Worm (Caenorhabditis elegans): ENCODE measurements around the gene C07D10.5.
"Not testable (repeated sequence)": the region's sequence is repeated elsewhere in the genome, so short reads cannot be mapped to it uniquely, and the experiment has no call there.

Gene C07D10.5

ce11 chrII:7363990-7364455 is 17.3 kb upstream of the C07D10.5 start, which contains the start of gene msra-1:
Gene msra-1 (minus strand): TSS chrII:7364040.
- TF ChIP-seq W03F9.2 (tag; optimal IDR thresholded peaks at IDR 0.05), result peak; percentile 40
- TF ChIP-seq dao-5 (tag; optimal IDR thresholded peaks at IDR 0.05), result no peak
- no peak for TF ChIP-seq him-1 (tag; optimal IDR thresholded peaks at IDR 0.05)

ce11 chrII:7368761-7369160 is 12.6 kb upstream of the C07D10.5 start, which contains the start of gene F43E2.6:
Gene F43E2.6 (minus strand): TSS chrII:7368861.
- TF ChIP-seq dao-5 (tag; optimal IDR thresholded peaks at IDR 0.05) (no peak), W03F9.2 (tag; optimal IDR thresholded peaks at IDR 0.05) (no peak), him-1 (tag; optimal IDR thresholded peaks at IDR 0.05) (no peak)

ce11 chrII:7370195-7370594 is 11.2 kb upstream of the C07D10.5 start, which contains the start of gene F43E2.11:
Gene F43E2.11 (minus strand): TSS chrII:7370295.
- TF ChIP-seq W03F9.2, dao-5, him-1 (tag; optimal IDR thresholded peaks at IDR 0.05): not testable (repeated sequence)

DNA sequence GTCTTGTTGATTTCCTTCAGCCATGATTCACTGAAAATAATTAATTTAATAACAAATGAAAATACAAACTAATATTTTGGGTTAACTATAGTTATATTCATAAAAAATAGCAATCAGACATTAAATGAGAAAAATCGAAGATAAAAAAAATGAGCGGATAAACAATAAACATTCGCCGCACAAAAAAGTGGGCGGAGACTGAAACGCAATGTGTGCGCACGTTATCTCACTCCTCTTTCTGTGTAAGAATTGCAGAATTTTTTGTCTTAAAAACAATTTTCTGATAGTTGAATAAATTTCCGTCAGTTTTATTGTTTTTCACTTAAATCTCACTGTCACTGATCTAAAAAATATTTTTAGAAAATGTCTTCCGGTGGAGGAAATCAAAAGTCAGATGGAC is 7.2 kb upstream of the C07D10.5 start, which contains the start of the genes mtch-1 and rpb-4:
mtch-1 (minus strand) TSS at position 24 of the 400 bp plus-strand sequence.
rpb-4 (plus strand) TSS at position 353 of the 400 bp plus-strand sequence.
- TF ChIP-seq dao-5 (tag; optimal IDR thresholded peaks at IDR 0.05), result no peak
- peak; percentile 75 for TF ChIP-seq W03F9.2 (tag; optimal IDR thresholded peaks at IDR 0.05)

ce11 chrII:7374980-7375379 is 6.4 kb upstream of the C07D10.5 start, which contains the start of gene F43E2.1:
Gene F43E2.1 (plus strand): TSS chrII:7375280.
- TF ChIP-seq him-1 (tag; optimal IDR thresholded peaks at IDR 0.05) (no peak), dao-5 (tag; optimal IDR thresholded peaks at IDR 0.05) (no peak)

DNA sequence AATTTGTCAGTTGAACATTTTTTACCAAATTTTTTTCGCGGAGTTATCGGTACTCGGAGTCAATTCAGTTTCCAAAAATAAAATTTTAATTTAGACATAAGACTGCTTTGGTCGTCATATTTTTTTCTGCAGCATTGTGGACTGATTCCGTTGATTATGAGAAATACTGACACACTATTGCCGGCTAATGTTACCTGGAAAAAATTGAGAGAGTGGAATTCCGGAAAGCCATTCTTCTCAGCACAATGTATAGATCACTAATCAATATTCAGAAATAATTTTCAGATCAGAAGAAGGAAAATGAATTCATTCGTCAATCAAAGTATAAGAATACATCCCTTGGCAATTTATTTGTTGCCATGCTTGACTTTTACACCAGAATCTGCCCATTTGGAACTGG is 2.3 kb upstream of the C07D10.5 start, which contains the start of gene C07D10.6:
C07D10.6 (plus strand) TSS at position 301 of the 400 bp plus-strand sequence.
- TF ChIP-seq him-1 (tag; optimal IDR thresholded peaks at IDR 0.05), result no peak
- no peak for TF ChIP-seq dao-5 (tag; optimal IDR thresholded peaks at IDR 0.05)
- TF ChIP-seq W03F9.2 (tag; optimal IDR thresholded peaks at IDR 0.05), result no peak

- no peak for TF ChIP-seq him-1 (tag; optimal IDR thresholded peaks at IDR 0.05)
- TF ChIP-seq W03F9.2 (tag; optimal IDR thresholded peaks at IDR 0.05), result no peak
- TF ChIP-seq dao-5 (tag; optimal IDR thresholded peaks at IDR 0.05), result no peak
Measured at ce11 chrII:7381947-7382346, 586 bp downstream of the C07D10.5 start.

ce11 chrII:7385442-7385841 is 4.1 kb downstream of the C07D10.5 start, which contains the start of gene sre-3:
Gene sre-3 (plus strand): TSS chrII:7385742.
- TF ChIP-seq him-1 (tag; optimal IDR thresholded peaks at IDR 0.05) (no peak), dao-5 (tag; optimal IDR thresholded peaks at IDR 0.05) (no peak), W03F9.2 (tag; optimal IDR thresholded peaks at IDR 0.05) (no peak)

DNA sequence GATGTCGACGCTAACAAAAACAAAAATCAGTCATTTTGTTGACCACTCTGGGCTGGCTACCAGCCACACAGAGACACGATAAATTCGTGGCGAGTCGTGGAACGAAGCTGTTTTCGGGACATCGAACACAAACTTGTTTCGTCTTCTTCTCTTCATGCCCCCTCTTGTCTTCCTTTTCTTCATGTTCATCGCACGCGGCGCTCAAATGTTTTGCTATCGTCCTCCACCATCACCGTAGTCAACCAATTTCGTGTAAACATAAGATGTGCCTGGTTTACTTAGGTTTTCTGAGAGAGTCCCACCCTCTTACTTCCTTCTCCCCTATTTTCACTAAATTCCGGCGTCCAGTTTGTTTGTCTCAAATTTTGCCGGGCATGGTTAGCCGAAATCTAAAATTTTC is 9.0 kb downstream of the C07D10.5 start:
- TF ChIP-seq him-1 (tag; optimal IDR thresholded peaks at IDR 0.05), result no peak
- no peak for TF ChIP-seq dao-5 (tag; optimal IDR thresholded peaks at IDR 0.05)
- TF ChIP-seq W03F9.2 (tag; optimal IDR thresholded peaks at IDR 0.05), result no peak

ce11 chrII:7392052-7392694 is 10.8 kb downstream of the C07D10.5 start:
- TF ChIP-seq him-1 (tag; optimal IDR thresholded peaks at IDR 0.05), result no peak
- TF ChIP-seq W03F9.2 (tag; optimal IDR thresholded peaks at IDR 0.05), result no peak
- TF ChIP-seq dao-5 (tag; optimal IDR thresholded peaks at IDR 0.05), result no peak

ce11 chrII:7393393-7393792 is 12.0 kb downstream of the C07D10.5 start:
- no peak for TF ChIP-seq dao-5 (tag; optimal IDR thresholded peaks at IDR 0.05)
- no peak for TF ChIP-seq him-1 (tag; optimal IDR thresholded peaks at IDR 0.05)
- no peak for TF ChIP-seq W03F9.2 (tag; optimal IDR thresholded peaks at IDR 0.05)

DNA sequence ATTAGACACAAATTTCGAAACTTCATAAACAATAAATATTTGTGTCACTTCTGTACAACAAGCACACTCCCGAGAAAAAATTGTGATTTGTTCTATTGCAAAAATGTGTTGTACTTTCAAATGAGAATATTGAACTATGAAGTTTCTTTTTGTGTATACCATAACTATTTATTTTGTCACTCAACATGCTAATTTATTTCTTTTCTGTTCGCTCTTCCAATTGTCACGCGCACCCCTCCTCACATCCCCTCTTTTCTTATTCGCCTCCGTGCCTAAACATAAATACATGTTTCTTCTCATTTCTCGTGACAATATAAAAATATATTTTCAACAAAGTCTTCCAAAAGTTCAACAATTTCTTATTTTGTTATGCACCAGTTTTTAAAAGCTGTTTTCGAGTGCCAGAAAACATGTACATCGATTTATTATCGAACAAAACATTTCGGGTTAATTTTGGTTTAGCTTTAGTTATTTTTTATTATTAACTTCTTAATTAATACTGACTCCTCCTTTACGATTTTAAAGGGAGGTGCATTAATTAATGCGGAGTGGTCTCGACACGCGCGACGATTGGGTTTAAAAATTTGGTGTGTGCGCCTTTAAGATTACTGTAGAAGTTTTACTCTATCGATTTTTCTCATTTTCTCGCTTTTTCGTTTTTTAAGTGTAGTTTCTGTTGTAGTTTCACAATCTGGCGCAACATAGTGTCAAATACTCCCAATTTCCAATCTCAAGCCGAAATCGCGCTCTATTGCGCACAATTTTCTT is 12.7 kb downstream of the C07D10.5 start:
- TF ChIP-seq him-1 (tag; optimal IDR thresholded peaks at IDR 0.05), result no peak
- no peak for TF ChIP-seq dao-5 (tag; optimal IDR thresholded peaks at IDR 0.05)
- peak; percentile 10 for TF ChIP-seq W03F9.2 (tag; optimal IDR thresholded peaks at IDR 0.05)

DNA sequence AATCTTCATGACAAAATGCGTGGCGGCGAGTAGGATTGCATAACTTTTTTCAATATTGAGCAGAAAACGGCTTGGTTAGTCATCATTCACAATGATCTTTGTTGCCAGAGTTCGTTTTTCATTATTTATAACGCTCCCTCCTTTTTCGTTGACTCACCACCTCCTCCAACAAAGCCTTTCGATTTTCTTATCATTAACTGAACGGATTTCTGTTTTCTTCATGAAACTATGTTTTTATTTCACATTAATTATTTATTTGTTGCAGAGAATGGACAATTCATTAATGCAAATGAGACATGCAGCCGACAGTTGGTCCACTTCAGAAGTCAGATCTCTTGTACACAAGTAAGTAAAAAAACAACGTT is 13.3 kb downstream of the C07D10.5 start, which contains the start of gene bath-44:
bath-44 (plus strand) TSS at position 266 of the 365 bp plus-strand sequence.
- no peak for TF ChIP-seq W03F9.2 (tag; optimal IDR thresholded peaks at IDR 0.05)
- TF ChIP-seq dao-5 (tag; optimal IDR thresholded peaks at IDR 0.05), result no peak
- no peak for TF ChIP-seq him-1 (tag; optimal IDR thresholded peaks at IDR 0.05)

ce11 chrII:7396081-7396480 is 14.7 kb downstream of the C07D10.5 start:
- TF ChIP-seq W03F9.2 (tag; optimal IDR thresholded peaks at IDR 0.05) (no peak), him-1 (tag; optimal IDR thresholded peaks at IDR 0.05) (no peak), dao-5 (tag; optimal IDR thresholded peaks at IDR 0.05) (no peak)
